Fruit fly (Drosophila melanogaster): ENCODE data around the gene Oseg5.
A peak's percentile ranks its signal among the peaks of the same experiment; 100 is the strongest.

- no peak for TF ChIP-seq Max (GFP tag; optimal IDR thresholded peaks at IDR 0.05)
- no peak for TF ChIP-seq CG10565 (GFP tag; optimal IDR thresholded peaks at IDR 0.05)
- TF ChIP-seq dmrt99B (tag; optimal IDR thresholded peaks at IDR 0.05), result no peak
- TF ChIP-seq CG17328 (GFP tag; IDR thresholded peaks at IDR 0.05), result no peak
- TF ChIP-seq Med (GFP tag), result peak; percentile 53
- TF ChIP-seq HLH54F (GFP tag; optimal IDR thresholded peaks at IDR 0.05), result no peak
- no peak for TF ChIP-seq CG15696 (tag; optimal IDR thresholded peaks at IDR 0.05)
- no peak for TF ChIP-seq CG8478 (optimal IDR thresholded peaks at IDR 0.05)
- TF ChIP-seq scrt (GFP tag; optimal IDR thresholded peaks at IDR 0.05), result no peak
- TF ChIP-seq gsb (GFP tag; IDR thresholded peaks at IDR 0.05), result no peak
- TF ChIP-seq maf-S (GFP tag; optimal IDR thresholded peaks at IDR 0.05), result no peak
- TF ChIP-seq pfk (GFP tag; optimal IDR thresholded peaks at IDR 0.05), result no peak
- TF ChIP-seq mld (GFP tag; IDR thresholded peaks at IDR 0.05; ENCODE audit: partially characterized antibody), result no peak
These were observed 37.3 kb downstream of the Oseg5 start for dm6 chr2L:20798351-20798777.

Measured in whole organism, embryonic.